Worm (Caenorhabditis elegans) whole organism, L1 larva: ENCODE results near the gene twk-39.

Source experiments
- C16A3.4 ChIP-seq: fragments of 150-350 bp; optimal IDR thresholded peaks from 2 replicates; lab custom pipeline; 2014; ENCODE audit warnings: missing biosample characterization, missing genetic modification characterization
- F16B12.6 ChIP-seq: fragments of 150-350 bp; optimal IDR thresholded peaks from 2 replicates; lab custom pipeline; 2014; ENCODE audit warnings: missing biosample characterization, missing genetic modification characterization
- blmp-1 ChIP-seq: fragments of 150-350 bp; optimal IDR thresholded peaks from 2 replicates; lab custom pipeline; 2014; ENCODE audit warnings: missing biosample characterization, missing genetic modification characterization
- ceh-8 ChIP-seq: fragments of 200-800 bp; sonication (Bioruptor generic); optimal IDR thresholded peaks from 2 replicates; lab custom pipeline; 2018; ENCODE audit warnings: mild to moderate bottlenecking, missing genetic modification characterization, moderate library complexity, missing compliant biosample characterization
- ceh-82 ChIP-seq, 3 experiments: fragments of 150-350 bp in 1 of 3; sonication (generic microtip) in 2 of 3; optimal IDR thresholded peaks; 2 replicates each; lab custom pipeline; 2014 to 2017; ENCODE audit warnings: missing biosample characterization in 3 of 3, missing genetic modification characterization in 3 of 3
- dpl-1 ChIP-seq, 3 experiments: fragments of 150-350 bp in 2 of 3; sonication (generic microtip) in 1 of 3; optimal IDR thresholded peaks; 2 replicates each; lab custom pipeline; 2014 to 2017; ENCODE audit warnings: missing biosample characterization in 3 of 3, missing genetic modification characterization in 3 of 3, missing genetic modification reagents in 3 of 3
- efl-1 ChIP-seq, 4 experiments: fragments of 150-350 bp; optimal IDR thresholded peaks in 3 of 4; peaks in 1 of 4; 1 replicate in 1 of 4; 2 replicates in 3 of 4; lab custom pipeline; 2014; ENCODE audit warnings: missing biosample characterization in 2 of 4, missing genetic modification characterization in 2 of 4, missing genetic modification reagents in 2 of 4
- egl-27 ChIP-seq, 2 experiments: fragments of 150-350 bp in 1 of 2; sonication (generic microtip); optimal IDR thresholded peaks; 3 replicates each; lab custom pipeline; 2017 to 2018; ENCODE audit warnings: missing biosample characterization in 2 of 2, missing genetic modification characterization in 2 of 2, missing genetic modification reagents in 2 of 2
- elt-2 ChIP-seq: sonication (generic microtip); optimal IDR thresholded peaks from 2 replicates; lab custom pipeline; 2016; ENCODE audit warnings: missing genetic modification characterization, mild to moderate bottlenecking, inconsistent platforms, missing compliant biosample characterization, missing genetic modification reagents
- elt-3 ChIP-seq, 6 experiments: fragments of 150-350 bp in 1 of 6; sonication (generic microtip); optimal IDR thresholded peaks; 2 replicates each; lab custom pipeline; 2017 to 2018; ENCODE audit warnings: missing biosample characterization in 6 of 6, missing genetic modification characterization in 6 of 6, inconsistent platforms in 1 of 6
- fkh-10 ChIP-seq: sonication (generic microtip); optimal IDR thresholded peaks from 2 replicates; lab custom pipeline; 2017; ENCODE audit warnings: missing biosample characterization, missing genetic modification reagents, missing genetic modification characterization
- fkh-8 ChIP-seq: sonication (generic microtip); optimal IDR thresholded peaks from 2 replicates; lab custom pipeline; 2016; ENCODE audit warnings: mild to moderate bottlenecking, missing genetic modification characterization, missing compliant biosample characterization
- fos-1 ChIP-seq: fragments of 150-350 bp; optimal IDR thresholded peaks from 2 replicates; lab custom pipeline; 2014; ENCODE audit warnings: missing biosample characterization, missing genetic modification characterization
- hlh-17 ChIP-seq: fragments of 200-800 bp; sonication (Bioruptor generic); optimal IDR thresholded peaks from 2 replicates; lab custom pipeline; 2018; ENCODE audit warnings: missing genetic modification characterization, mild to moderate bottlenecking, missing compliant biosample characterization, moderate library complexity, borderline replicate concordance
- hlh-4 ChIP-seq: sonication (generic microtip); optimal IDR thresholded peaks from 2 replicates; lab custom pipeline; 2016; ENCODE audit warnings: mild to moderate bottlenecking, missing genetic modification characterization, missing compliant biosample characterization
- irx-1 ChIP-seq: sonication (generic microtip); optimal IDR thresholded peaks from 2 replicates; lab custom pipeline; 2016; ENCODE audit warnings: missing genetic modification characterization, missing compliant biosample characterization
- lin-15B ChIP-seq: fragments of 150-350 bp; sonication (generic microtip); optimal IDR thresholded peaks from 3 replicates; lab custom pipeline; 2014; ENCODE audit warnings: missing biosample characterization, missing genetic modification characterization
- lin-35 ChIP-seq, 2 experiments: fragments of 150-350 bp; optimal IDR thresholded peaks; 2 replicates each; lab custom pipeline; 2014; ENCODE audit warnings: missing biosample characterization in 2 of 2, missing genetic modification characterization in 2 of 2, missing genetic modification reagents in 2 of 2
- lir-3 ChIP-seq: sonication (generic microtip); optimal IDR thresholded peaks from 2 replicates; lab custom pipeline; 2016; ENCODE audit warnings: mild to moderate bottlenecking, missing genetic modification characterization, moderate library complexity, missing compliant biosample characterization; ENCODE audit not compliant: poor library complexity
- lsy-2 ChIP-seq, 2 experiments: fragments of 150-350 bp; optimal IDR thresholded peaks; 2 replicates each; lab custom pipeline; 2014; ENCODE audit warnings: missing biosample characterization in 2 of 2, missing genetic modification characterization in 2 of 2
- mab-9 ChIP-seq: fragments of 200-800 bp; sonication (Bioruptor generic); IDR thresholded peaks from 2 replicates; pipeline ENCODE4 v1.3.6; 2022; ENCODE audit warnings: missing genetic modification reagents, missing genetic modification characterization, missing compliant biosample characterization
- mdl-1 ChIP-seq, 2 experiments: fragments of 150-350 bp; optimal IDR thresholded peaks; 2 replicates each; lab custom pipeline; 2014 to 2017; ENCODE audit warnings: missing biosample characterization in 2 of 2, missing genetic modification characterization in 2 of 2, inconsistent platforms in 1 of 2
- mef-2 ChIP-seq: fragments of 150-350 bp; optimal IDR thresholded peaks from 2 replicates; lab custom pipeline; 2014; ENCODE audit warnings: missing biosample characterization, missing genetic modification characterization
- mep-1 ChIP-seq: fragments of 150-350 bp; optimal IDR thresholded peaks from 2 replicates; lab custom pipeline; 2014; ENCODE audit warnings: missing biosample characterization, missing genetic modification characterization
- nhr-20 ChIP-seq: sonication (generic microtip); optimal IDR thresholded peaks from 2 replicates; lab custom pipeline; 2016; ENCODE audit warnings: mild to moderate bottlenecking, missing genetic modification characterization, missing compliant biosample characterization
- nhr-237 ChIP-seq: fragments of 150-350 bp; optimal IDR thresholded peaks from 2 replicates; lab custom pipeline; 2014; ENCODE audit warnings: missing biosample characterization, missing genetic modification characterization
- nhr-28 ChIP-seq: fragments of 150-350 bp; optimal IDR thresholded peaks from 2 replicates; lab custom pipeline; 2014; ENCODE audit warnings: missing biosample characterization, missing genetic modification characterization
- nhr-76 ChIP-seq: sonication (generic microtip); optimal IDR thresholded peaks from 2 replicates; lab custom pipeline; 2017; ENCODE audit warnings: missing biosample characterization, missing genetic modification characterization
- nhr-77 ChIP-seq: fragments of 150-350 bp; optimal IDR thresholded peaks from 2 replicates; lab custom pipeline; 2014; ENCODE audit warnings: missing biosample characterization, missing genetic modification characterization
- nhr-85 ChIP-seq: sonication (generic microtip); peaks from one replicate; lab custom pipeline; 2016; ENCODE audit warnings: missing genetic modification characterization, inconsistent platforms, missing compliant biosample characterization
- pag-3 ChIP-seq: sonication (generic microtip); optimal IDR thresholded peaks from 2 replicates; lab custom pipeline; 2017; ENCODE audit warnings: missing genetic modification characterization, mild to moderate bottlenecking, missing compliant biosample characterization, antibody characterized with exemption, borderline replicate concordance; ENCODE audit not compliant: insufficient read depth
- pqm-1 ChIP-seq: sonication (generic microtip); optimal IDR thresholded peaks from 3 replicates; lab custom pipeline; 2017; ENCODE audit warnings: missing biosample characterization, missing genetic modification characterization
- rnt-1 ChIP-seq: sonication (generic microtip); optimal IDR thresholded peaks from 2 replicates; lab custom pipeline; 2016; ENCODE audit warnings: mild to moderate bottlenecking, missing genetic modification characterization, moderate library complexity, missing compliant biosample characterization
- skn-1 ChIP-seq: fragments of 150-350 bp; optimal IDR thresholded peaks from 2 replicates; lab custom pipeline; 2014; ENCODE audit warnings: missing biosample characterization, missing genetic modification characterization
- snu-23 ChIP-seq: sonication (generic microtip); optimal IDR thresholded peaks from 2 replicates; lab custom pipeline; 2016; ENCODE audit warnings: missing genetic modification characterization, missing compliant biosample characterization
- unc-130 ChIP-seq: fragments of 150-350 bp; optimal IDR thresholded peaks from 2 replicates; lab custom pipeline; 2017; ENCODE audit warnings: missing biosample characterization, missing genetic modification characterization, inconsistent platforms
- xbp-1 ChIP-seq: sonication (generic microtip); optimal IDR thresholded peaks from 2 replicates; lab custom pipeline; 2016; ENCODE audit warnings: missing genetic modification characterization, missing compliant biosample characterization
- zag-1 ChIP-seq: fragments of 150-350 bp; optimal IDR thresholded peaks from 2 replicates; lab custom pipeline; 2014; ENCODE audit warnings: missing biosample characterization, missing genetic modification characterization

The twk-39 gene

ce11 chrIII:11847658-11848202, 52.2 kb downstream of the twk-39 start, which contains the start of gene mif-1:
Gene mif-1, plus strand, starts transcription at chrIII:11848152.
- TF ChIP-seq lin-15B (tag; lab: Kevin White, UChicago) (peak; percentile 7), hlh-4 (no peak), unc-130 (peak; percentile 39), elt-2 (tag; lab: Kevin White, UChicago) (no peak), nhr-76 (tag; lab: Kevin White, UChicago) (no peak), lin-35 (GFP tag; optimal IDR thresholded peaks at IDR 0.05; lab: Kevin White, UChicago) (peak; percentile 61 to 75), irx-1 (tag; lab: Kevin White, UChicago) (no peak), nhr-237 (tag; lab: Kevin White, UChicago) (no peak), mab-9 (no peak), ceh-8 (GFP tag; lab: Kevin White, UChicago) (no peak), zag-1 (tag; lab: Kevin White, UChicago) (no peak), mdl-1 (tag; optimal IDR thresholded peaks at IDR 0.05; lab: Kevin White, UChicago) (peak in 1 of 2 experiments; percentile 33), fos-1 (tag; lab: Kevin White, UChicago) (no peak), nhr-28 (tag; lab: Kevin White, UChicago) (no peak), fkh-10 (GFP tag; lab: Kevin White, UChicago) (no peak), rnt-1 (tag; lab: Kevin White, UChicago) (no peak), efl-1 (optimal IDR thresholded peaks at IDR 0.05; lab: Kevin White, UChicago) (peak; percentile 40 to 56), efl-1 (GFP tag; optimal IDR thresholded peaks at IDR 0.05 in 1 of 2; lab: Kevin White, UChicago) (peak; percentile 57 to 86), nhr-20 (tag; lab: Kevin White, UChicago) (no peak), mef-2 (tag; lab: Kevin White, UChicago) (no peak), xbp-1 (tag; lab: Kevin White, UChicago) (peak; percentile 10), pqm-1 (tag; lab: Kevin White, UChicago) (no peak), C16A3.4 (tag; lab: Kevin White, UChicago) (peak; percentile 40), nhr-77 (no peak), ceh-82 (tag; optimal IDR thresholded peaks at IDR 0.05; lab: Kevin White, UChicago) (peak in 1 of 3 experiments; percentile 46), hlh-17 (GFP tag; lab: Kevin White, UChicago) (no peak), F16B12.6 (tag; lab: Kevin White, UChicago) (peak; percentile 88), lir-3 (tag; lab: Kevin White, UChicago) (no peak), skn-1 (peak; percentile 69), pag-3 (tag; lab: Kevin White, UChicago) (peak; percentile 20), fkh-8 (tag; lab: Kevin White, UChicago) (peak; percentile 21), snu-23 (GFP tag; lab: Kevin White, UChicago) (peak; percentile 50), blmp-1 (tag; lab: Kevin White, UChicago) (peak; percentile 1), elt-3 (tag; optimal IDR thresholded peaks at IDR 0.05; lab: Kevin White, UChicago) (peak in 1 of 6 experiments; percentile 67), dpl-1 (GFP tag; optimal IDR thresholded peaks at IDR 0.05; lab: Kevin White, UChicago) (peak; percentile 33 to 59 (median 40)), lsy-2 (tag; optimal IDR thresholded peaks at IDR 0.05; lab: Kevin White, UChicago) (peak; percentile 93 to 99), mep-1 (tag; lab: Kevin White, UChicago) (peak; percentile 44)
- TF ChIP-seq, all 84 proteins: peak for 18

- TF ChIP-seq snu-23 (GFP tag; lab: Kevin White, UChicago) (no peak), egl-27 (tag; optimal IDR thresholded peaks at IDR 0.05; lab: Kevin White, UChicago) (no peak), nhr-85 (tag; lab: Kevin White, UChicago) (peak; percentile 29), unc-130 (no peak)
Measured at ce11 chrIII:11848317-11848716, 52.8 kb downstream of the twk-39 start.
